Fruit fly (Drosophila melanogaster): ENCODE measurements around the gene TyrRS.

TyrRS gene

DNA sequence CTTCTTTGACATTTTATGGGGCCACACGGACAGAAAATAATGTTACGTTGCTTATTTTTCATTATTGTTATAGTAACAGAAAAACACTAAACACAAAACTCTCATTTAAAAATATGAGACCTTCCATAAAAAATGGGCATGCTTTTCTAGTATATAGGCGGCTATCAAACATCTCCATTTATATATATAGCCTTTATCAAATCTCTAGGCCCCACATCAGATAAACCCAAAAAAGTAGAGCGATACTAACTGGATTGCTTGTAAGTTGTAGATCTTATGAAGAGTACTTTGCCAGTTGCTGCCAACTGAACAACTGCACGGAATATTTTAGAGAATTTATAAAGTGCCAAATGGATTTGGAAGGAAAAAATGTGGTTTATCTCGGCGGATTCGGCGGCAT, 49.6 kb downstream of the TyrRS start, which contains the start of gene CG18814:
Gene CG18814, plus strand, starts transcription at position 301 of the 400 bp plus-strand sequence.
- no peak for TF ChIP-seq Vsx2 (GFP tag; optimal IDR thresholded peaks at IDR 0.05; ENCODE audit: partially characterized antibody)
- TF ChIP-seq lola (GFP tag; optimal IDR thresholded peaks at IDR 0.05) = no peak
- no peak for TF ChIP-seq OdsH (GFP tag; optimal IDR thresholded peaks at IDR 0.05)
- no peak for TF ChIP-seq pan (optimal IDR thresholded peaks at IDR 0.05)
- no peak for TF ChIP-seq foxo (GFP tag; optimal IDR thresholded peaks at IDR 0.05)
- no peak for TF ChIP-seq Dif (GFP tag; optimal IDR thresholded peaks at IDR 0.05; ENCODE audit: partially characterized antibody)
- no peak for TF ChIP-seq Rel (GFP tag; optimal IDR thresholded peaks at IDR 0.05)
- TF ChIP-seq Rel (tag; optimal IDR thresholded peaks at IDR 0.05) = no peak
- TF ChIP-seq jim (GFP tag; optimal IDR thresholded peaks at IDR 0.05) = no peak

DNA sequence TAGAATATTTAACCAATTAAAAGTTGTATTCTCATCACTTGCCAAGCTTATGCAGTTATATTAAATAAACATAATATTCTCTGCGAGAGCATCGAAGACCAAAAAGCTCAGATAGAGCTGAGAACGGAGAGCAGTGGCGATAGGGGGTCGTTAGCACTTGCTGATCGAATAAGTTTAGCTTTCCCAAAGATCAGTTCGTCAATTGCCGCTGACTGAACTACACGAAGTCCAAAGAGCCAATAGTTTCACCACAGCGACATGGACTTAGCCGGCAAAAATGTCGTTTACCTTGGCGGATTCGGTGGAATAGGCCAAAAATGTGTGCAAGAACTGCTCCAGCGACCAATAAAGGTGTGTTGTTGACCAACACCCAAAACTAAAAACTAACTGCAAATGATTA, 50.9 kb downstream of the TyrRS start, which contains the start of gene CG4842:
Gene CG4842, plus strand, starts transcription at position 191 of the 400 bp plus-strand sequence.
- TF ChIP-seq Rel (GFP tag; optimal IDR thresholded peaks at IDR 0.05) = no peak
- TF ChIP-seq Rel (tag; optimal IDR thresholded peaks at IDR 0.05) = no peak
- TF ChIP-seq woc (GFP tag; optimal IDR thresholded peaks at IDR 0.05) = no peak
- TF ChIP-seq Sp1 (GFP tag; optimal IDR thresholded peaks at IDR 0.05) = no peak
- no peak for TF ChIP-seq sv (GFP tag; optimal IDR thresholded peaks at IDR 0.05)
- TF ChIP-seq lola (GFP tag; optimal IDR thresholded peaks at IDR 0.05) = no peak

Measured in whole organism, wandering third instar larva.